Worm (Caenorhabditis elegans) whole organism, late embryonic: Measurements from ENCODE around the gene F19B6.3.

Source experiments
- ceh-22 ChIP-seq: sonication (generic microtip); optimal IDR thresholded peaks from 2 replicates; lab custom pipeline; 2017; ENCODE audit warnings: missing biosample characterization, missing genetic modification characterization
- dmd-4 ChIP-seq: sonication (generic microtip); optimal IDR thresholded peaks from 2 replicates; lab custom pipeline; 2016; ENCODE audit warnings: borderline replicate concordance, missing genetic modification characterization, missing compliant biosample characterization
- elt-4 ChIP-seq: sonication (generic microtip); optimal IDR thresholded peaks from 2 replicates; lab custom pipeline; 2016; ENCODE audit warnings: missing genetic modification characterization, missing compliant biosample characterization
- madf-2 ChIP-seq: sonication (generic microtip); optimal IDR thresholded peaks from 2 replicates; lab custom pipeline; 2017; ENCODE audit warnings: missing genetic modification characterization, missing compliant biosample characterization
- nhr-11 ChIP-seq: fragments of 150-350 bp; optimal IDR thresholded peaks from 2 replicates; lab custom pipeline; 2014; ENCODE audit warnings: missing biosample characterization, missing genetic modification characterization
- pha-2 ChIP-seq: sonication (generic microtip); optimal IDR thresholded peaks from 2 replicates; lab custom pipeline; 2017; ENCODE audit warnings: mild to moderate bottlenecking, missing genetic modification characterization, missing compliant biosample characterization
- pha-4 ChIP-seq: fragments of 150-350 bp; optimal IDR thresholded peaks from 2 replicates; lab custom pipeline; 2018; ENCODE audit warnings: missing biosample characterization, missing genetic modification reagents, missing genetic modification characterization
- tbx-2 ChIP-seq: sonication (generic microtip); optimal IDR thresholded peaks from 2 replicates; lab custom pipeline; 2016; ENCODE audit warnings: missing genetic modification characterization, missing compliant biosample characterization
- zip-5 ChIP-seq: sonication (generic microtip); optimal IDR thresholded peaks from 2 replicates; lab custom pipeline; 2016; ENCODE audit warnings: missing genetic modification characterization, missing compliant biosample characterization

ce11 chrIV:12340885-12341284 is 13.9 kb downstream of the F19B6.3 start:
- TF ChIP-seq madf-2 (tag; lab: Kevin White, UChicago) (no peak), ceh-22 (no peak), pha-4 (no peak), nhr-11 (tag; lab: Kevin White, UChicago) (no peak), pha-2 (no peak), dmd-4 (no peak), zip-5 (tag; lab: Kevin White, UChicago) (no peak), tbx-2 (tag; lab: Kevin White, UChicago) (no peak), elt-4 (tag; lab: Kevin White, UChicago) (no peak)
